Worm (Caenorhabditis elegans): ENCODE measurements around the gene C47E8.9.

C47E8.9 gene

ce11 chrV:14663006-14663405 lies at the start of gene C47E8.9:
C47E8.9 (plus strand) TSS chrV:14663306.
- TF ChIP-seq lin-26 (GFP tag; IDR thresholded peaks at IDR 0.05), result no peak
- no peak for TF ChIP-seq F10E7.11 (tag; optimal IDR thresholded peaks at IDR 0.05)

- TF ChIP-seq repo-1 (tag; optimal IDR thresholded peaks at IDR 0.05), result no peak
- no peak for TF ChIP-seq lin-54 (GFP tag; optimal IDR thresholded peaks at IDR 0.05)
- no peak for TF ChIP-seq nfya-1 (tag; optimal IDR thresholded peaks at IDR 0.05; ENCODE audit: borderline replicate concordance, insufficient read depth)
- no peak for TF ChIP-seq ekl-4 (GFP tag; IDR thresholded peaks at IDR 0.05)
- no peak for TF ChIP-seq attf-5 (GFP tag; optimal IDR thresholded peaks at IDR 0.05)
- no peak for TF ChIP-seq madf-10 (tag; optimal IDR thresholded peaks at IDR 0.05)
- no peak for TF ChIP-seq sdz-38 (tag; optimal IDR thresholded peaks at IDR 0.05)
- no peak for TF ChIP-seq aptf-3 (GFP tag; IDR thresholded peaks at IDR 0.05)
- no peak for TF ChIP-seq madf-3 (GFP tag; IDR thresholded peaks at IDR 0.05)
- TF ChIP-seq snpc-4 (GFP tag; optimal IDR thresholded peaks at IDR 0.05), result no peak
- TF ChIP-seq snpc-4 (tag; optimal IDR thresholded peaks at IDR 0.05), result no peak
- no peak for TF ChIP-seq lsy-27 (tag; optimal IDR thresholded peaks at IDR 0.05; ENCODE audit: borderline replicate concordance, insufficient read depth)
- no peak for TF ChIP-seq ceh-100 (GFP tag; IDR thresholded peaks at IDR 0.05)
- no peak for TF ChIP-seq xnd-1 (tag; optimal IDR thresholded peaks at IDR 0.05)
- TF ChIP-seq hsf-1 (GFP tag; IDR thresholded peaks at IDR 0.05), result no peak
- no peak for TF ChIP-seq mxl-1 (tag; optimal IDR thresholded peaks at IDR 0.05)
- TF ChIP-seq hmg-1.2 (GFP tag; IDR thresholded peaks at IDR 0.05), result no peak
- TF ChIP-seq nhr-90 (tag; optimal IDR thresholded peaks at IDR 0.05), result no peak
- TF ChIP-seq K12H6.12 (tag; optimal IDR thresholded peaks at IDR 0.05), result no peak
- no peak for TF ChIP-seq ceh-91 (GFP tag; IDR thresholded peaks at IDR 0.05)
Observed at ce11 chrV:14614454-14614853, 48.7 kb upstream of the C47E8.9 start.

DNA sequence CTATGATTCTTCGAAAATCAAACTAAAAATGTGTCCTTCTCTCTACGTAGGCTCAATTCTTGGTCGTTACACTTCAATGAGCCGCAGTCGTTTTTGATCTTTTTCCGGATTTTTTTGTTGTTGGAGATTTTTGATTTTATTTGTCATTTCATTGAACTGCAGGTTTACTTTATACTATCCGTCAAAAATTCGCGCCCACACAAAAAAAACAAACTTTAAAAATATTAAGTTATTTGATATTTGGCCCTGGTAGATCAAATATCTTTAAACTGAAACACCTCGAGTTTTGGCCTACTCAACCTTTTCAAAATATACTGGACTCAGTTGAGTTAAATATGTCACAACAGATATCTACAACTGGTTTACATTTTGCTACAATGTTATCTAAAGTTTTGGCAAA lies 47.4 kb upstream of the C47E8.9 start:
- TF ChIP-seq F39B2.1 (GFP tag; IDR thresholded peaks at IDR 0.05) (no peak), bed-1 (GFP tag; IDR thresholded peaks at IDR 0.05) (no peak), efl-1 (GFP tag; optimal IDR thresholded peaks at IDR 0.05) (peak; percentile 53), F23B12.7 (tag; optimal IDR thresholded peaks at IDR 0.05; ENCODE audit: insufficient read depth) (no peak), madf-6 (GFP tag; IDR thresholded peaks at IDR 0.05) (peak; percentile 52; the same call in 1 of the 2 replicates)

DNA sequence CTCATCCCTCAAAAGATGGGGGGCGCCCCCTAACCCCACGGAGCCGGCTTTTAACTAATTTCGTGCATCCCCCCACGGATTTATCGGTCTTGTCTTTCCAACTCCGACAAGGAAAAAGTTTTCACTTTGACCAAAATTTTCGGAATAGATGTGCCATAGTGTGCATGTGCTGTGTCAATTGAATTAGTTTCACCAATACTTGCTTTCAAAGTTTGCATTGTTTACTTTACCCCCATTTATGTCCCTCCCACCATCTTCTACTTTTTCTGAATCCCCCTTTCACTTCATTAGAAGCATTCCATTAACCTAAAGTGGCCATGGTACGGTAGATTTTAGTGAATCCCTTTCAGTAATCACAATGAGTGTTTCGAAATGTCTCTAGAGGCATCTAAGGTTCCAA lies 45.4 kb upstream of the C47E8.9 start:
- TF ChIP-seq ztf-28 (GFP tag; IDR thresholded peaks at IDR 0.05) (0 out of 2 replicates have a peak, but pooled peaks have one; percentile 13), Y56A3A.18 (GFP tag; IDR thresholded peaks at IDR 0.05) (no peak), sea-2 (GFP tag; IDR thresholded peaks at IDR 0.05) (no peak), tbx-9 (tag; optimal IDR thresholded peaks at IDR 0.05; ENCODE audit: borderline replicate concordance) (no peak), egl-18 (GFP tag; IDR thresholded peaks at IDR 0.05) (no peak), madf-3 (GFP tag; IDR thresholded peaks at IDR 0.05) (0 out of 2 replicates have a peak, but pooled peaks have one; percentile 32), F37B4.10 (GFP tag; IDR thresholded peaks at IDR 0.05) (no peak), D2030.7 (GFP tag; IDR thresholded peaks at IDR 0.05) (no peak), zfh-2 (GFP tag; conservative IDR thresholded peaks at IDR 0.05) (no peak)
